Worm (Caenorhabditis elegans): Measurements from ENCODE around the gene srz-67.

- TF ChIP-seq ama-1 (optimal IDR thresholded peaks at IDR 0.05) (no peak), zip-5 (tag; optimal IDR thresholded peaks at IDR 0.05) (no peak), ztf-16 (tag; optimal IDR thresholded peaks at IDR 0.05) (no peak), nhr-11 (tag; optimal IDR thresholded peaks at IDR 0.05) (no peak), ceh-34 (tag; optimal IDR thresholded peaks at IDR 0.05) (no peak), pha-4 (tag; optimal IDR thresholded peaks at IDR 0.05) (no peak), gmeb-2 (tag; optimal IDR thresholded peaks at IDR 0.05) (no peak), lim-6 (tag; optimal IDR thresholded peaks at IDR 0.05) (no peak), T23F11.4 (GFP tag; optimal IDR thresholded peaks at IDR 0.05) (no peak)
These were observed 26.6 kb downstream of the srz-67 start, which contains the start of gene ZC239.5 for ce11 chrII:3210365-3210764.
